Fruit fly (Drosophila melanogaster) Kc167 (cell line): ENCODE measurements around the gene Cul6.

Experiments
- Sin3A ChIP-seq: fragments of >200 bp; optimal IDR thresholded peaks from 2 replicates; lab custom pipeline; 2018; ENCODE audit warnings: missing external identifiers
- psq ChIP-seq: fragments of >200 bp; optimal IDR thresholded peaks from 2 replicates; lab custom pipeline; 2017; ENCODE audit warnings: missing external identifiers

DNA sequence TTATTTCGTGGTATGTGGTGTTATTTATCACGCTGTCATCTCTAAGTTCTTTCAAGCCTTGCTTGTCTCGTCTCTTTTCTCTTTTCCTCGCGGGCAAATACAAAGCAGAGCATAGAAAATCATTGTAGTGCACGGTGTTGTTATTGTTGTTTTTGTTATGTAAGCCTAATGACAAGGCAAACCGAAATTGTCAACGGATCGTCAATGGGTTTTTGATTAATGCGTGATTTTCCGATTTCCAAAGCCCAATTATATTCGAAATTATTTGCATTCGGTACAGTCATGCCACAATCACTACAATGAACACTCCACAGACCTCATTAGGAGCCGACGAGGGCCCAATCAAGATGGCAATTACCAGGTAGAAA lies 21.4 kb upstream of the Cul6 start:
- TF ChIP-seq Sin3A = no peak
- no peak for TF ChIP-seq psq
